Worm (Caenorhabditis elegans) whole organism, L3 larva: Measurements from ENCODE around the gene aqp-5.

ENCODE experiments used
- ZK546.5 ChIP-seq: sonication (generic microtip); optimal IDR thresholded peaks from 2 replicates; lab custom pipeline; 2017; ENCODE audit warnings: missing biosample characterization, missing genetic modification characterization
- egl-27 ChIP-seq: sonication (generic microtip); optimal IDR thresholded peaks from 4 replicates; lab custom pipeline; 2017; ENCODE audit warnings: missing biosample characterization, missing genetic modification reagents, missing genetic modification characterization
- lin-39 ChIP-seq: fragments of 150-350 bp; optimal IDR thresholded peaks from 2 replicates; lab custom pipeline; 2018; ENCODE audit warnings: missing biosample characterization, missing genetic modification reagents, missing genetic modification characterization
- nhr-237 ChIP-seq: fragments of 150-350 bp; optimal IDR thresholded peaks from 2 replicates; lab custom pipeline; 2014; ENCODE audit warnings: missing biosample characterization, missing genetic modification characterization
- skn-1 ChIP-seq: fragments of 150-350 bp; optimal IDR thresholded peaks from 2 replicates; lab custom pipeline; 2014; ENCODE audit warnings: missing biosample characterization, missing genetic modification characterization
- snpc-4 ChIP-seq: fragments of 150-350 bp; optimal IDR thresholded peaks from 2 replicates; lab custom pipeline; 2014; ENCODE audit warnings: missing biosample characterization, missing genetic modification characterization

DNA sequence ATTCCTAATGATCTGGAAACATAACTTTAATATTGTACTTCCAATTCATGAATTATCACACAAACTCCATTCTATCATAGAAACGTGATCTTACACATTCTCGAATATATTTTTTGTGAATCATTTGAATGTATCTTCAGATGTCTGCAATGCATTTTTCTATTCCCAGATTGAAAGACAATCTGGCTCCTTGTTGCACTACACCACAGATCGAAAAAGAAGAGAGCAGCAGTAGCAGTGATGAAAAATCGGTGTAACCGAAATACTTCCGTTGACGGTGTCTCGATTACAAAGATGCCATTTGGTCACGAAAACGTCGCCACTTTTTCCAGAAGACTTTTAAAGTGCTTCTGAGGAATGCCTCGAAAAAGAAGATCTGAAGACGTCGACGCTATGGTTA lies 48.5 kb downstream of the aqp-5 start, which contains the start of gene degt-1:
- no peak for TF ChIP-seq egl-27 (tag; lab: Kevin White, UChicago)
- TF ChIP-seq skn-1, result no peak
- TF ChIP-seq snpc-4 (tag; lab: Kevin White, UChicago), result no peak
- no peak for TF ChIP-seq nhr-237
- no peak for TF ChIP-seq ZK546.5 (tag; lab: Kevin White, UChicago)
- no peak for TF ChIP-seq lin-39 (tag; lab: Kevin White, UChicago)
